Worm (Caenorhabditis elegans) whole organism, midembryonic: ENCODE results near the gene Y73C8B.5.

Experiments
- T22C8.4 ChIP-seq: fragments of 200-800 bp; sonication (Bioruptor generic); IDR thresholded peaks from 2 replicates; pipeline ENCODE4 v1.3.6; 2022; ENCODE audit warnings: missing genetic modification characterization, missing compliant biosample characterization
- cog-1 ChIP-seq: sonication (generic microtip); optimal IDR thresholded peaks from 2 replicates; lab custom pipeline; 2016; ENCODE audit warnings: missing genetic modification characterization, missing compliant biosample characterization
- flt-1 ChIP-seq: fragments of 200-800 bp; sonication (Bioruptor generic); IDR thresholded peaks from 2 replicates; pipeline ENCODE4 v1.3.6; 2022; ENCODE audit warnings: missing genetic modification characterization, missing compliant biosample characterization
- klf-2 ChIP-seq: fragments of 200-800 bp; sonication (Bioruptor generic); conservative IDR thresholded peaks from 2 replicates; pipeline ENCODE4 v1.3.6; 2022; ENCODE audit warnings: missing genetic modification reagents, missing genetic modification characterization, missing compliant biosample characterization
- med-1 ChIP-seq: sonication (generic microtip); optimal IDR thresholded peaks from 2 replicates; lab custom pipeline; 2017; ENCODE audit warnings: missing genetic modification characterization, mild to moderate bottlenecking, missing compliant biosample characterization, antibody characterized with exemption, missing genetic modification reagents; ENCODE audit not compliant: insufficient read depth
- ref-1 ChIP-seq: fragments of 200-800 bp; sonication (Bioruptor generic); conservative IDR thresholded peaks from 2 replicates; pipeline ENCODE4 v1.3.6; 2022; ENCODE audit warnings: missing genetic modification reagents, missing genetic modification characterization, missing compliant biosample characterization
- tab-1 ChIP-seq: fragments of 200-800 bp; sonication (Bioruptor generic); IDR thresholded peaks from 2 replicates; pipeline ENCODE4 v1.3.6; 2022; ENCODE audit warnings: missing genetic modification characterization, missing compliant biosample characterization
- ztf-23 ChIP-seq: fragments of 200-800 bp; sonication (Bioruptor generic); IDR thresholded peaks from 2 replicates; pipeline ENCODE4 v1.3.6; 2022; ENCODE audit warnings: missing genetic modification reagents, missing genetic modification characterization, missing compliant biosample characterization
- ztf-29 ChIP-seq: fragments of 200-800 bp; sonication (Bioruptor generic); IDR thresholded peaks from 2 replicates; pipeline ENCODE4 v1.3.6; 2022; ENCODE audit warnings: missing genetic modification reagents, missing genetic modification characterization, missing compliant biosample characterization

DNA sequence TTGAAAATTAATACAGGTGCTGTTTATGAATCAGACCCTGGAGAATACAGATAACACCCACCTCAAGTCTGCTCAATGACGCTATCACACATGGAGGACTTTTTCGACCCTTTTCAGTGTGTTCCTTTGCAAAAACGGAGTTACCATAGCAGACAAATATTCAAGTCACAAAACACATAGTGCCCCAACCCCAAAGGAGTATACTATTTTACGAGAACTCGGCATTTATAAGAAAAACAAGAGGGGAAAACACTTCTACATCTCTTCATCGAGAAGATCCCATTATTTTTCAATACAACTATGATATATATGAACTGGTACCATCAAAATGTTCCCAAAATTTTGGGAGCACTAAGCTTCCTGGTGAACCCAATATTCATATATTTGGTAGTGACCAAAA, 47.6 kb downstream of the Y73C8B.5 start, which contains the start of gene srj-7:
- TF ChIP-seq ztf-23 (GFP tag; lab: Robert Waterston, UW) (no peak), T22C8.4 (GFP tag; lab: Robert Waterston, UW) (no peak), ref-1 (GFP tag; lab: Robert Waterston, UW) (no peak), cog-1 (tag; lab: Kevin White, UChicago) (no peak), ztf-29 (GFP tag; lab: Robert Waterston, UW) (no peak), klf-2 (GFP tag; lab: Robert Waterston, UW) (no peak), flt-1 (GFP tag; lab: Robert Waterston, UW) (no peak), med-1 (no peak), tab-1 (no peak)
